Worm (Caenorhabditis elegans) whole organism, early embryonic: ENCODE measurements around the gene rpl-26.

Experiments
- F13C5.2 ChIP-seq: sonication (generic microtip); optimal IDR thresholded peaks from 2 replicates; lab custom pipeline; 2017; ENCODE audit warnings: mild to moderate bottlenecking, missing genetic modification characterization, inconsistent platforms, missing compliant biosample characterization
- ama-1 ChIP-seq: fragments of 150-350 bp; optimal IDR thresholded peaks from 2 replicates; lab custom pipeline; 2014
- ceh-13 ChIP-seq: fragments of 200-800 bp; sonication (Bioruptor generic); optimal IDR thresholded peaks from 2 replicates; lab custom pipeline; 2018; ENCODE audit warnings: mild to moderate bottlenecking, missing genetic modification characterization, missing compliant biosample characterization
- ets-7 ChIP-seq: sonication (generic microtip); optimal IDR thresholded peaks from 2 replicates; lab custom pipeline; 2016; ENCODE audit warnings: missing genotype, missing genetic modification characterization, missing compliant biosample characterization
- flt-1 ChIP-seq: fragments of 200-800 bp; sonication (Bioruptor generic); IDR thresholded peaks from 2 replicates; pipeline ENCODE4 v1.3.6; 2022; ENCODE audit warnings: missing genetic modification characterization, missing compliant biosample characterization
- hmbx-1 ChIP-seq: sonication (generic microtip); optimal IDR thresholded peaks from 2 replicates; lab custom pipeline; 2016; ENCODE audit warnings: mild to moderate bottlenecking, missing genetic modification characterization, missing compliant biosample characterization
- scrt-1 ChIP-seq: fragments of 200-800 bp; sonication (Bioruptor generic); IDR thresholded peaks from 2 replicates; pipeline ENCODE4 v1.3.6; 2022; ENCODE audit warnings: missing genetic modification characterization, missing compliant biosample characterization

- TF ChIP-seq flt-1 (GFP tag; lab: Robert Waterston, UW) (no peak), ama-1 (lab: Kevin White, UChicago) (no peak), ets-7 (tag; lab: Kevin White, UChicago) (no peak), scrt-1 (GFP tag; lab: Robert Waterston, UW) (no peak), F13C5.2 (tag; lab: Kevin White, UChicago) (no peak), hmbx-1 (tag; lab: Kevin White, UChicago) (no peak), ceh-13 (GFP tag; lab: Kevin White, UChicago) (no peak)
Observed at ce11 chrII:8640503-8640902, 37.9 kb downstream of the rpl-26 start.
